Fruit fly (Drosophila melanogaster): ENCODE data around the gene Dad.

The Dad gene

dm6 chr3R:17115668-17116067 is 61.9 kb downstream of the Dad start (continued):
- TF ChIP-seq CG34224 (GFP tag; IDR thresholded peaks at IDR 0.05; ENCODE audit: partially characterized antibody) = no peak
- peak; percentile 15 for TF ChIP-seq Blimp-1 (GFP tag; optimal IDR thresholded peaks at IDR 0.05)
- no peak for TF ChIP-seq jumu (GFP tag; optimal IDR thresholded peaks at IDR 0.05)
- TF ChIP-seq CG11093 (GFP tag; IDR thresholded peaks at IDR 0.05) = no peak
- TF ChIP-seq Meics (GFP tag; optimal IDR thresholded peaks at IDR 0.05) = no peak
- TF ChIP-seq Abd-B (GFP tag; optimal IDR thresholded peaks at IDR 0.05) = no peak
- TF ChIP-seq CG7556 (GFP tag; optimal IDR thresholded peaks at IDR 0.05) = no peak
- peak; percentile 37 for TF ChIP-seq Sox100B (GFP tag; optimal IDR thresholded peaks at IDR 0.05)
- TF ChIP-seq Bteb2 (GFP tag; optimal IDR thresholded peaks at IDR 0.05) = no peak
- TF ChIP-seq crol (GFP tag; IDR thresholded peaks at IDR 0.05) = no peak
- no peak for TF ChIP-seq fd96Cb (tag; optimal IDR thresholded peaks at IDR 0.05)
- no peak for TF ChIP-seq Hey (tag; optimal IDR thresholded peaks at IDR 0.05)
- TF ChIP-seq CG1529 (GFP tag; optimal IDR thresholded peaks at IDR 0.05) = peak; percentile 35
- TF ChIP-seq CG10431 (GFP tag; optimal IDR thresholded peaks at IDR 0.05) = peak; percentile 32
- TF ChIP-seq pfk (GFP tag; optimal IDR thresholded peaks at IDR 0.05) = peak; percentile 35
- no peak for TF ChIP-seq CG4854 (GFP tag; optimal IDR thresholded peaks at IDR 0.05)
- TF ChIP-seq sr (GFP tag; IDR thresholded peaks at IDR 0.05) = no peak
- TF ChIP-seq kay (GFP tag; optimal IDR thresholded peaks at IDR 0.05) = no peak
- TF ChIP-seq CG18764 (GFP tag; optimal IDR thresholded peaks at IDR 0.05) = no peak
- no peak for TF ChIP-seq Poxn (GFP tag; IDR thresholded peaks at IDR 0.05)
- TF ChIP-seq CG17568 (GFP tag; optimal IDR thresholded peaks at IDR 0.05) = peak; percentile 63
- TF ChIP-seq CG12744 (GFP tag; optimal IDR thresholded peaks at IDR 0.05) = no peak
- no peak for TF ChIP-seq Gsc (GFP tag; IDR thresholded peaks at IDR 0.05)
- peak; percentile 15; the same call in 1 of the 2 replicates for TF ChIP-seq onecut (GFP tag; IDR thresholded peaks at IDR 0.05)
- no peak for TF ChIP-seq amos (GFP tag; IDR thresholded peaks at IDR 0.05; ENCODE audit: partially characterized antibody)
- peak; percentile 20 for TF ChIP-seq CG1233 (GFP tag; optimal IDR thresholded peaks at IDR 0.05)
- peak; percentile 64 for TF ChIP-seq CG2678 (tag; optimal IDR thresholded peaks at IDR 0.05)
- peak; percentile 62 for TF ChIP-seq CG15601 (tag; optimal IDR thresholded peaks at IDR 0.05)
- no peak for TF ChIP-seq CG7839 (tag; optimal IDR thresholded peaks at IDR 0.05)
- TF ChIP-seq ATbp (GFP tag; optimal IDR thresholded peaks at IDR 0.05) = peak; percentile 50
- peak; percentile 17 for TF ChIP-seq CG15514 (GFP tag; optimal IDR thresholded peaks at IDR 0.05)
- TF ChIP-seq Trl (optimal IDR thresholded peaks at IDR 0.05) = no peak
- no peak for TF ChIP-seq Trl (GFP tag; optimal IDR thresholded peaks at IDR 0.05)
- no peak for TF ChIP-seq pan (optimal IDR thresholded peaks at IDR 0.05)
- TF ChIP-seq pan (GFP tag; optimal IDR thresholded peaks at IDR 0.05 in 1 of 2, IDR thresholded peaks at IDR 0.05 in 1 of 2) = no peak
- no peak for TF ChIP-seq ap (GFP tag; IDR thresholded peaks at IDR 0.05)
- TF ChIP-seq gsb (GFP tag; IDR thresholded peaks at IDR 0.05) = no peak
- TF ChIP-seq al (GFP tag; IDR thresholded peaks at IDR 0.05) = no peak
- peak; percentile 84 for TF ChIP-seq CG8281 (tag; optimal IDR thresholded peaks at IDR 0.05)
- TF ChIP-seq Sox102F (GFP tag; optimal IDR thresholded peaks at IDR 0.05) = no peak
- no peak for TF ChIP-seq br (optimal IDR thresholded peaks at IDR 0.05)
- no peak for TF ChIP-seq p53 (GFP tag; optimal IDR thresholded peaks at IDR 0.05)
- no peak for TF ChIP-seq fru (optimal IDR thresholded peaks at IDR 0.05)
- no peak for TF ChIP-seq pb (GFP tag; optimal IDR thresholded peaks at IDR 0.05)
- TF ChIP-seq Dref (GFP tag; IDR thresholded peaks at IDR 0.05) = no peak
- TF ChIP-seq CG2116 (GFP tag; optimal IDR thresholded peaks at IDR 0.05) = no peak
- TF ChIP-seq GATAe (GFP tag; conservative IDR thresholded peaks at IDR 0.05) = no peak
- TF ChIP-seq CG18011 (GFP tag; optimal IDR thresholded peaks at IDR 0.05) = peak; percentile 9
- TF ChIP-seq Xbp1 (GFP tag; optimal IDR thresholded peaks at IDR 0.05) = no peak
- TF ChIP-seq ken (GFP tag; IDR thresholded peaks at IDR 0.05) = no peak
- TF ChIP-seq MTF-1 (GFP tag; optimal IDR thresholded peaks at IDR 0.05; ENCODE audit: borderline replicate concordance) = peak; percentile 17
- peak; percentile 48 for TF ChIP-seq exex (tag; optimal IDR thresholded peaks at IDR 0.05)
- no peak for TF ChIP-seq dimm (GFP tag; IDR thresholded peaks at IDR 0.05)

Data from whole organism, embryonic.